Fruit fly (Drosophila melanogaster) whole organism, embryonic: ENCODE data around the gene IntS10.
A peak's percentile ranks its signal among the peaks of the same experiment; 100 is the strongest.

Experiments used
- Atf6 ChIP-seq: fragments of 200-800 bp; sonication (Bioruptor generic); IDR thresholded peaks from 2 replicates; pipeline ENCODE4 v1.3.6; 2022; ENCODE audit warnings: missing biosample characterization, missing genetic modification characterization
- C15 ChIP-seq: fragments of 200-800 bp; sonication (Bioruptor generic); IDR thresholded peaks from 3 replicates; pipeline ENCODE4 v1.3.6; 2022; ENCODE audit warnings: missing biosample characterization, missing genetic modification characterization
- CG10267 ChIP-seq: fragments of 200-800 bp; sonication (Bioruptor generic); optimal IDR thresholded peaks from 2 replicates; lab custom pipeline; 2018; ENCODE audit warnings: missing biosample characterization, mild to moderate bottlenecking, missing genetic modification characterization, moderate library complexity
- CG11093 ChIP-seq: fragments of 200-800 bp; sonication (Bioruptor generic); IDR thresholded peaks from 3 replicates; pipeline ENCODE4 v1.3.6; 2022; ENCODE audit warnings: missing biosample characterization, missing genetic modification characterization
- CG12299 ChIP-seq: fragments of 200-800 bp; sonication (Bioruptor generic); optimal IDR thresholded peaks from 2 replicates; lab custom pipeline; 2018; ENCODE audit warnings: missing biosample characterization, mild to moderate bottlenecking, missing genetic modification characterization
- CG13424 ChIP-seq: fragments of 200-800 bp; sonication (Bioruptor generic); optimal IDR thresholded peaks from 2 replicates; lab custom pipeline; 2019; ENCODE audit warnings: missing biosample characterization, mild to moderate bottlenecking, missing genetic modification characterization, moderate library complexity
- CG13775 ChIP-seq: fragments of 200-800 bp; sonication (Bioruptor generic); optimal IDR thresholded peaks from 3 replicates; lab custom pipeline; 2017; ENCODE audit warnings: missing biosample characterization, mild to moderate bottlenecking, missing genetic modification characterization
- CG17802 ChIP-seq: fragments of 200-800 bp; sonication (Bioruptor generic); optimal IDR thresholded peaks from 2 replicates; lab custom pipeline; 2018; ENCODE audit warnings: missing biosample characterization, mild to moderate bottlenecking, missing genetic modification characterization, moderate library complexity
- CG18011 ChIP-seq: fragments of 200-800 bp; sonication (Bioruptor generic); optimal IDR thresholded peaks from 2 replicates; lab custom pipeline; 2017; ENCODE audit warnings: missing biosample characterization, missing genetic modification characterization, mild to moderate bottlenecking, moderate library complexity, missing genotype
- CG2712 ChIP-seq: fragments of 200-800 bp; optimal IDR thresholded peaks from 3 replicates; lab custom pipeline; 2019; ENCODE audit warnings: missing biosample characterization, mild to moderate bottlenecking, missing genetic modification characterization, moderate library complexity
- CG4617 ChIP-seq: fragments of 200-800 bp; sonication (Bioruptor generic); optimal IDR thresholded peaks from 3 replicates; lab custom pipeline; 2016; ENCODE audit warnings: missing biosample characterization, missing genetic modification characterization, borderline replicate concordance
- CG8388 ChIP-seq: fragments of 200-800 bp; sonication (Bioruptor generic); optimal IDR thresholded peaks from 2 replicates; lab custom pipeline; 2019; ENCODE audit warnings: missing biosample characterization, mild to moderate bottlenecking, missing genetic modification characterization, moderate library complexity
- CG9437 ChIP-seq: fragments of 200-800 bp; sonication (Bioruptor generic); optimal IDR thresholded peaks from 2 replicates; lab custom pipeline; 2018; ENCODE audit warnings: missing biosample characterization, mild to moderate bottlenecking, missing genetic modification characterization
- Doc3 ChIP-seq: fragments of 200-800 bp; sonication (Bioruptor generic); IDR thresholded peaks from 3 replicates; pipeline ENCODE4 v1.3.6; 2022; ENCODE audit warnings: missing biosample characterization, missing genetic modification characterization; ENCODE audit not compliant: partially characterized antibody
- Ets97D ChIP-seq: fragments of 200-800 bp; sonication (Bioruptor generic); optimal IDR thresholded peaks from 3 replicates; lab custom pipeline; 2016; ENCODE audit warnings: missing biosample characterization, missing genetic modification characterization
- Fer1 ChIP-seq: fragments of 200-800 bp; sonication (Bioruptor generic); optimal IDR thresholded peaks from 2 replicates; lab custom pipeline; 2017; ENCODE audit warnings: missing biosample characterization, mild to moderate bottlenecking, missing genetic modification characterization
- HLH3B ChIP-seq: fragments of 200-800 bp; sonication (Bioruptor generic); IDR thresholded peaks from 2 replicates; pipeline ENCODE4 v1.3.6; 2022; ENCODE audit warnings: missing biosample characterization, missing genetic modification characterization
- HLH4C ChIP-seq: fragments of 200-800 bp; sonication (Bioruptor generic); IDR thresholded peaks from 3 replicates; pipeline ENCODE4 v1.3.6; 2022; ENCODE audit warnings: missing biosample characterization, missing genetic modification characterization; ENCODE audit not compliant: partially characterized antibody
- Lhr ChIP-seq: fragments of 200-800 bp; sonication (Bioruptor generic); optimal IDR thresholded peaks from 3 replicates; lab custom pipeline; 2017; ENCODE audit warnings: mild to moderate bottlenecking, missing biosample characterization, missing genetic modification reagents, missing genetic modification characterization
- Med ChIP-seq: fragments of 200-800 bp; sonication (Bioruptor generic); peaks from one replicate; lab custom pipeline; 2016; ENCODE audit warnings: missing biosample characterization, missing genetic modification characterization, mild to moderate bottlenecking, inconsistent platforms, moderate library complexity
- NfI ChIP-seq: fragments of 200-800 bp; sonication (Bioruptor generic); optimal IDR thresholded peaks from 3 replicates; lab custom pipeline; 2018; ENCODE audit warnings: missing biosample characterization, mild to moderate bottlenecking, missing genetic modification characterization, moderate library complexity
- Oaz ChIP-seq: fragments of 200-800 bp; sonication (Bioruptor generic); IDR thresholded peaks from 2 replicates; pipeline ENCODE4 v1.3.6; 2022; ENCODE audit warnings: missing biosample characterization, missing genetic modification characterization
- Opbp ChIP-seq: fragments of 200-800 bp; sonication (Bioruptor generic); IDR thresholded peaks from 3 replicates; pipeline ENCODE4 v1.3.6; 2022; ENCODE audit warnings: missing biosample characterization, missing genetic modification characterization; ENCODE audit not compliant: partially characterized antibody
- Sox100B ChIP-seq: fragments of 200-800 bp; sonication (Bioruptor generic); optimal IDR thresholded peaks from 3 replicates; lab custom pipeline; 2018; ENCODE audit warnings: missing biosample characterization, mild to moderate bottlenecking, missing genetic modification characterization
- Sox102F ChIP-seq: fragments of 200-800 bp; sonication (Bioruptor generic); optimal IDR thresholded peaks from 2 replicates; lab custom pipeline; 2018; ENCODE audit warnings: missing biosample characterization, mild to moderate bottlenecking, missing genetic modification characterization, moderate library complexity
- Xbp1 ChIP-seq: fragments of 200-800 bp; sonication (Bioruptor generic); optimal IDR thresholded peaks from 3 replicates; lab custom pipeline; 2016; ENCODE audit warnings: missing biosample characterization, mild to moderate bottlenecking, missing genetic modification characterization
- az2 ChIP-seq: fragments of 200-800 bp; sonication (Bioruptor generic); optimal IDR thresholded peaks from 3 replicates; lab custom pipeline; 2016; ENCODE audit warnings: missing biosample characterization, missing genetic modification characterization
- bbx ChIP-seq: fragments of 200-800 bp; sonication (Bioruptor generic); IDR thresholded peaks from 2 replicates; pipeline ENCODE4 v1.3.6; 2022; ENCODE audit warnings: missing biosample characterization, missing genetic modification characterization; ENCODE audit not compliant: partially characterized antibody
- bigmax ChIP-seq: fragments of 200-800 bp; sonication (Bioruptor generic); optimal IDR thresholded peaks from 2 replicates; lab custom pipeline; 2018; ENCODE audit warnings: missing biosample characterization, mild to moderate bottlenecking, missing genetic modification characterization
- ci ChIP-seq: fragments of 200-800 bp; sonication (Bioruptor generic); IDR thresholded peaks from 3 replicates; pipeline ENCODE4 v1.3.6; 2022; ENCODE audit warnings: missing biosample characterization, missing genetic modification characterization
- crp ChIP-seq, 2 experiments: fragments of 200-800 bp; sonication (Bioruptor generic); optimal IDR thresholded peaks; 2 replicates in 1 of 2; 3 replicates in 1 of 2; lab custom pipeline; 2017; ENCODE audit warnings: missing biosample characterization in 2 of 2, missing genetic modification characterization in 2 of 2, mild to moderate bottlenecking in 1 of 2, moderate library complexity in 1 of 2
- dm ChIP-seq: fragments of 200-800 bp; sonication (Bioruptor generic); optimal IDR thresholded peaks from 3 replicates; lab custom pipeline; 2016; ENCODE audit warnings: missing biosample characterization, missing genetic modification characterization
- fd102C ChIP-seq: fragments of 200-800 bp; sonication (Bioruptor generic); optimal IDR thresholded peaks from 2 replicates; lab custom pipeline; 2018; ENCODE audit warnings: missing biosample characterization, mild to moderate bottlenecking, missing genetic modification characterization, moderate library complexity
- gt ChIP-seq: fragments of 200-800 bp; sonication (Bioruptor generic); IDR thresholded peaks from 2 replicates; pipeline ENCODE4 v1.3.6; 2022; ENCODE audit warnings: missing biosample characterization, missing genetic modification characterization
- insv ChIP-seq, 2 experiments: fragments of 200-800 bp; sonication (Bioruptor generic); optimal IDR thresholded peaks; 3 replicates each; lab custom pipeline; 2016 to 2018; ENCODE audit warnings: missing biosample characterization in 2 of 2, missing genetic modification characterization in 2 of 2
- jigr1 ChIP-seq: fragments of 200-800 bp; sonication (Bioruptor generic); IDR thresholded peaks from 3 replicates; pipeline ENCODE4 v1.3.6; 2022; ENCODE audit warnings: missing biosample characterization, missing genetic modification characterization
- kni ChIP-seq: fragments of 200-800 bp; sonication (Bioruptor generic); optimal IDR thresholded peaks from 3 replicates; lab custom pipeline; 2017; ENCODE audit warnings: mild to moderate bottlenecking, missing biosample characterization, missing genetic modification reagents, missing genetic modification characterization
- lov ChIP-seq, 2 experiments: fragments of 200-800 bp in 1 of 2; fragments of >200 bp in 1 of 2; sonication (Bioruptor generic) in 1 of 2; IDR thresholded peaks in 1 of 2; optimal IDR thresholded peaks in 1 of 2; 2 replicates in 1 of 2; 3 replicates in 1 of 2; pipeline versions ENCODE4 v1.3.6 to Lab custom; 2017 to 2022; ENCODE audit warnings: missing biosample characterization in 1 of 2, missing genetic modification characterization in 1 of 2
- mld ChIP-seq: fragments of 200-800 bp; sonication (Bioruptor generic); IDR thresholded peaks from 3 replicates; pipeline ENCODE4 v1.3.6; 2022; ENCODE audit warnings: missing biosample characterization, missing genetic modification characterization; ENCODE audit not compliant: partially characterized antibody
- row ChIP-seq: fragments of 200-800 bp; sonication (Bioruptor generic); IDR thresholded peaks from 3 replicates; pipeline ENCODE4 v1.3.6; 2022; ENCODE audit warnings: missing biosample characterization, missing genetic modification characterization
- sc ChIP-seq, 3 experiments: fragments of >200 bp in 2 of 3; fragments of 200-800 bp in 1 of 3; sonication (Bioruptor generic) in 1 of 3; optimal IDR thresholded peaks; 2 replicates in 2 of 3; 3 replicates in 1 of 3; lab custom pipeline; 2017; ENCODE audit warnings: mild to moderate bottlenecking in 1 of 3, missing biosample characterization in 1 of 3, missing genetic modification characterization in 1 of 3, missing genetic modification reagents in 1 of 3
- sens ChIP-seq: fragments of 200-800 bp; sonication (Bioruptor generic); peaks from one replicate; lab custom pipeline; 2016; ENCODE audit warnings: missing biosample characterization, missing genetic modification characterization
- sna ChIP-seq: fragments of 200-800 bp; sonication (Bioruptor generic); IDR thresholded peaks from 2 replicates; pipeline ENCODE4 v1.3.6; 2022; ENCODE audit warnings: missing biosample characterization, missing genetic modification characterization; ENCODE audit not compliant: partially characterized antibody
- ssp ChIP-seq: fragments of 200-800 bp; sonication (Bioruptor generic); IDR thresholded peaks from 2 replicates; pipeline ENCODE4 v1.3.6; 2022; ENCODE audit warnings: missing biosample characterization, missing genetic modification characterization
- sug ChIP-seq: fragments of 200-800 bp; optimal IDR thresholded peaks from 2 replicates; lab custom pipeline; 2019; ENCODE audit warnings: missing biosample characterization, mild to moderate bottlenecking, missing genetic modification characterization, moderate library complexity
- tap ChIP-seq: fragments of 200-800 bp; optimal IDR thresholded peaks from 3 replicates; lab custom pipeline; 2019; ENCODE audit warnings: missing biosample characterization, mild to moderate bottlenecking, missing genetic modification characterization, moderate library complexity
- tin ChIP-seq: fragments of 200-800 bp; sonication (Bioruptor generic); optimal IDR thresholded peaks from 3 replicates; lab custom pipeline; 2016; ENCODE audit warnings: missing biosample characterization, missing genetic modification characterization
- trem ChIP-seq: fragments of 200-800 bp; optimal IDR thresholded peaks from 3 replicates; lab custom pipeline; 2019; ENCODE audit warnings: missing biosample characterization, mild to moderate bottlenecking, missing genetic modification characterization, moderate library complexity

IntS10 gene

dm6 chr3L:3811089-3811488 is 4.6 kb downstream of the IntS10 start, which contains the start of the genes CG32263 and PIG-B (continued):
- TF ChIP-seq Oaz, result no peak
- TF ChIP-seq Sox102F, result no peak
- no peak for TF ChIP-seq jigr1 (GFP tag; lab: Robert Waterston, UW)
- TF ChIP-seq sna (GFP tag; lab: Robert Waterston, UW), result peak; percentile 76
- 0 out of 3 replicates have a peak, but pooled peaks have one; percentile 40 for TF ChIP-seq mld (GFP tag; lab: Robert Waterston, UW)
- no peak for TF ChIP-seq C15 (GFP tag; lab: Robert Waterston, UW)
- TF ChIP-seq Ets97D (GFP tag; lab: Kevin White, UChicago), result peak; percentile 63
- no peak for TF ChIP-seq Atf6 (GFP tag; lab: Robert Waterston, UW)
- TF ChIP-seq tap (tag; lab: Kevin White, UChicago), result no peak
- TF ChIP-seq ci (GFP tag; lab: Robert Waterston, UW), result 0 out of 3 replicates have a peak, but pooled peaks have one; percentile 40
- TF ChIP-seq CG18011, result peak; percentile 73
- no peak for TF ChIP-seq Fer1 (GFP tag; lab: Kevin White, UChicago)
- no peak for TF ChIP-seq lov (optimal IDR thresholded peaks at IDR 0.05; lab: Kevin White, UChicago)
- no peak for TF ChIP-seq lov (GFP tag; IDR thresholded peaks at IDR 0.05; lab: Robert Waterston, UW)
- TF ChIP-seq CG2712 (tag; lab: Kevin White, UChicago), result peak; percentile 11
- TF ChIP-seq CG4617 (GFP tag; lab: Kevin White, UChicago), result peak; percentile 64
- no peak for TF ChIP-seq tin (GFP tag; lab: Kevin White, UChicago)
- no peak for TF ChIP-seq CG13424 (tag; lab: Kevin White, UChicago)
- TF ChIP-seq crp (GFP tag; optimal IDR thresholded peaks at IDR 0.05; lab: Kevin White, UChicago), result peak in 1 of 2 experiments; percentile 39
- no peak for TF ChIP-seq CG11093 (GFP tag; lab: Robert Waterston, UW)
- TF ChIP-seq gt (GFP tag; lab: Robert Waterston, UW), result no peak
- TF ChIP-seq fd102C (GFP tag; lab: Kevin White, UChicago), result no peak
- peak; percentile 84 for TF ChIP-seq bbx (GFP tag; lab: Robert Waterston, UW)
- TF ChIP-seq az2 (GFP tag; lab: Kevin White, UChicago), result no peak
- no peak for TF ChIP-seq CG9437 (GFP tag; lab: Kevin White, UChicago)
- TF ChIP-seq sc (optimal IDR thresholded peaks at IDR 0.05; lab: Kevin White, UChicago), result no peak
- no peak for TF ChIP-seq sc (GFP tag; optimal IDR thresholded peaks at IDR 0.05; lab: Kevin White, UChicago)
- TF ChIP-seq Lhr, result peak; percentile 44
- TF ChIP-seq CG10267 (tag; lab: Kevin White, UChicago), result peak; percentile 88
- peak; percentile 24 for TF ChIP-seq sug (tag; lab: Kevin White, UChicago)
- peak; percentile 21 for TF ChIP-seq dm (GFP tag; lab: Kevin White, UChicago)
- no peak for TF ChIP-seq Sox100B (GFP tag; lab: Kevin White, UChicago)
- peak; percentile 20 for TF ChIP-seq Xbp1 (GFP tag; lab: Kevin White, UChicago)
- TF ChIP-seq insv (GFP tag; optimal IDR thresholded peaks at IDR 0.05; lab: Kevin White, UChicago), result no peak
- TF ChIP-seq ssp (GFP tag; lab: Robert Waterston, UW), result no peak
- TF ChIP-seq CG13775 (GFP tag; lab: Kevin White, UChicago), result no peak
- no peak for TF ChIP-seq HLH3B (GFP tag; lab: Robert Waterston, UW)
- peak; percentile 63; the same call in 2 of the 3 replicates for TF ChIP-seq Doc3 (GFP tag; lab: Robert Waterston, UW)
- no peak for TF ChIP-seq CG12299 (tag; lab: Kevin White, UChicago)
- TF ChIP-seq Med, result peak; percentile 85
- TF ChIP-seq bigmax (GFP tag; lab: Kevin White, UChicago), result peak; percentile 87
- TF ChIP-seq NfI, result no peak
- peak; percentile 72 for TF ChIP-seq sens (GFP tag; lab: Kevin White, UChicago)
- TF ChIP-seq HLH4C, result peak; percentile 66
- TF ChIP-seq CG8388 (GFP tag; lab: Kevin White, UChicago), result no peak
- TF ChIP-seq trem (tag; lab: Kevin White, UChicago), result peak; percentile 38
- no peak for TF ChIP-seq CG17802 (tag; lab: Kevin White, UChicago)
- TF ChIP-seq row (GFP tag; lab: Robert Waterston, UW), result peak; percentile 51; the same call in 1 of the 3 replicates
- no peak for TF ChIP-seq kni (GFP tag; lab: Kevin White, UChicago)
- TF ChIP-seq Opbp, result peak; percentile 80; the same call in 2 of the 3 replicates
